Worm (Caenorhabditis elegans): Measurements from ENCODE around the gene C15H11.10.

C15H11.10 gene

DNA sequence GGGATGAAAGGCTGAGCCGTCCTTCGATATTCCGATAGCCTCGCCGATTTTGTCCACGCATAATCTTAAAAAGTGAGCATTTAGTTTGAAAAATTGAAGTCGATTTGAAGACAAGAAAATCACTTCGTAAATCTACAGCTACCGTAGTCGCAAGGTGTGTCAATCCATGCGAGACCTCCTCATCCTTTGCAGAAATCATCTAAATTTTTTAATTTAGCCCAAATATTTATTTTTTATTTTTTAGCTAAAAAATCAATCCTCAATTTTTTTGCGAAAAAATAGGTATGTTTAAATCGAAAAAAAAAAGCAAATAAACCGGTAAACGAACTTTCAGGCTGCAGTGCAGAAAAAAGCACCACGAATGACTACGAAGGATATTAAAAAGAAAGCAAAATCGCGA, 25.8 kb downstream of the C15H11.10 start, which contains the start of the genes nxf-2 and set-31:
nxf-2 (minus strand) TSS at position 101 of the 400 bp plus-strand sequence.
set-31 (plus strand) TSS at position 169 of the 400 bp plus-strand sequence.
- TF ChIP-seq lsy-2 (tag; optimal IDR thresholded peaks at IDR 0.05) (peak in 1 of 2 experiments; percentile 41), egl-27 (tag; optimal IDR thresholded peaks at IDR 0.05) (no peak), lin-13 (GFP tag; optimal IDR thresholded peaks at IDR 0.05) (no peak), mdl-1 (tag; optimal IDR thresholded peaks at IDR 0.05) (no peak), ceh-82 (tag; optimal IDR thresholded peaks at IDR 0.05) (no peak)

DNA sequence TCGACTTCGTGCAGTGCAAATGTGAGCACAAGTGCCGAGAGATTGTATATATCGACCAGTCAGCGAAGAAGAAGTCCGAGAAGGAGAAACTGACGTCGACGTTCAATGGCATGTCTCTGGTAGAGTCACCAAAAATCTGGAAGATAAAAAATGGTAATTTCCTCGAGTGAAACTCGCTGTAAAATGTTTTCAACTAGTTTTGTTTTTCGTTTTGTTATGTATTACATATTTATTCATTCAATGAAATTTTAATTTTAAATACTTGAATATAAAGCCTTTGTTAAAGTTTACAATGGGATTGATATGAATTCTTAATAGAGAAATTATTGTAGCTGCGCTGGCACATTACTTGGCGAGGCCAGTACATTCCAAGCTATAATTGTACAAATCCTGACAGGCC, 27.9 kb downstream of the C15H11.10 start:
- TF ChIP-seq nhr-21 (tag; optimal IDR thresholded peaks at IDR 0.05) (no peak), lin-11 (tag; optimal IDR thresholded peaks at IDR 0.05) (no peak), Y55F3AM.14 (GFP tag; optimal IDR thresholded peaks at IDR 0.05) (no peak), nhr-77 (tag; optimal IDR thresholded peaks at IDR 0.05) (no peak), nhr-10 (tag; optimal IDR thresholded peaks at IDR 0.05) (no peak), C34F6.9 (tag; optimal IDR thresholded peaks at IDR 0.05) (no peak), nhr-11 (tag; optimal IDR thresholded peaks at IDR 0.05) (no peak), aly-2 (tag; optimal IDR thresholded peaks at IDR 0.05) (no peak)

DNA sequence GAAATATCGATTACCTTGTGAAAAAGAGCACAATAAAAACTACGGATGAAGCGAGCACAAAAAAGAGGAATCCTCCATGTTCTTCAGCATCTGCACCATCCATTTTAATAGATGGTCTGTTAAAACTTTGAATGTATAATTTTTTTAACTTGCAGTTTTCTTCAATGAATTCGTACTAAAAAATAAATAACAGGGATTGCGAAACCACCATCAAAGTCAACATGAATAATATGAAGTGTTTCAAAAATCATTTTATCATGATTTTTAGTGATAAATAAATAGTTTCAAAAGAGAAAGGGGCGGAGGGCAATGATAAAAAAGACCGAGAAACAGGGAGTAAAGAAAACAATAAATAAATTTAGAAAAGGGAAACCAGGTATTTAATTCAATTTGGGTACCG, 29.4 kb downstream of the C15H11.10 start, which contains the start of gene dhs-22:
dhs-22 (minus strand) TSS at position 116 of the 400 bp plus-strand sequence.
- no peak for TF ChIP-seq aly-2 (tag; optimal IDR thresholded peaks at IDR 0.05)
- no peak for TF ChIP-seq gmeb-1 (tag; optimal IDR thresholded peaks at IDR 0.05)
- no peak for TF ChIP-seq fos-1 (tag; optimal IDR thresholded peaks at IDR 0.05)
- TF ChIP-seq ceh-16 (tag; optimal IDR thresholded peaks at IDR 0.05), result no peak
- no peak for TF ChIP-seq lin-13 (GFP tag; optimal IDR thresholded peaks at IDR 0.05)
- TF ChIP-seq nhr-237 (tag; optimal IDR thresholded peaks at IDR 0.05), result no peak
- no peak for TF ChIP-seq dmd-4 (tag; optimal IDR thresholded peaks at IDR 0.05)
- no peak for TF ChIP-seq snpc-4 (tag; optimal IDR thresholded peaks at IDR 0.05)
- no peak for TF ChIP-seq unc-62 (GFP tag; optimal IDR thresholded peaks at IDR 0.05)
- TF ChIP-seq nhr-129 (tag; optimal IDR thresholded peaks at IDR 0.05), result no peak

DNA sequence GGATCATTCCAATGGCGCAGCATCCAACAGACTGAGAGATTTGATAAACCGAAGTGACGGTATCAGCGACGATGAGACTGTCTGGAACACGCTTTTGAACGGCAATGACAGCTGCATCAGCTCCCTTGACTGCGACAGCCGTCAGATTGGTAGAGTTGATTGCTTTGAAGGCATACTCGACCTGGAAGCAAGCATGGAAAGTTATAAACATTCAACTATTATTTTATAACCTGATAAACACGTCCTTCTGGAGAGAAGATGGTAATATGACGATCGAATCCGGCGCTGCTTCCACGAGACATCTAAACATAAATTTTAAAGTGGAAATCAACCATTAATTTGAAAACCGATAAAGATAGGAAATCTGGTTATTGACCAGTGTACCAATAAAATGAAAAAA, 30.4 kb downstream of the C15H11.10 start, which contains the start of gene pas-1:
pas-1 (minus strand) TSS at position 302 of the 400 bp plus-strand sequence.
- no peak for TF ChIP-seq dmd-4 (tag; optimal IDR thresholded peaks at IDR 0.05)
- TF ChIP-seq ztf-1 (GFP tag; conservative IDR thresholded peaks at IDR 0.05), result no peak
- no peak for TF ChIP-seq crh-2 (tag; optimal IDR thresholded peaks at IDR 0.05)

DNA sequence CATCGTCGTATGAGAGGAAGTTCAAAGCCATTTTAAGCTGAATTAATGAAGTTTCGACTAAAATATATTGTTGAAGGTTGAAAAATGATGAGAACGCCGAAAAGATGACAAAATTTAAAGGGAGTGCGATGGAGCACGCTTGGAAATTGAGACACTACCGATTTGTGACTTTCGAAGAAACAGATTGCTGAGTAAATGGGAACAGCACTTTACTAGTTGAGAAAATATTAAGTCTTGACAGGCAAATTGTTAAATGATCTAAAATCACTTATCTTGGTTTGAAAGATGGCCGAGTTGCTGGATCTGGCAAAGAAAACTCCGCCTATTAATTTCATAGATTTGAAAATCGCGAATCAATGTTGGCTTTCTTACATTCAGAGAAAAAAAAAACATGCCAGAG, 31.3 kb downstream of the C15H11.10 start, which contains the start of gene rpoa-12:
rpoa-12 (minus strand) TSS at position 37 of the 400 bp plus-strand sequence.
- TF ChIP-seq ama-1 (optimal IDR thresholded peaks at IDR 0.05) (no peak), lin-11 (tag; optimal IDR thresholded peaks at IDR 0.05) (no peak), lsy-2 (tag; optimal IDR thresholded peaks at IDR 0.05) (peak in 1 of 2 experiments; percentile 44), nhr-77 (tag; optimal IDR thresholded peaks at IDR 0.05) (no peak), nhr-6 (tag; optimal IDR thresholded peaks at IDR 0.05) (no peak), nhr-237 (tag; optimal IDR thresholded peaks at IDR 0.05) (no peak), nhr-23 (tag; optimal IDR thresholded peaks at IDR 0.05) (no peak), nhr-25 (tag; optimal IDR thresholded peaks at IDR 0.05) (no peak), elt-3 (tag; optimal IDR thresholded peaks at IDR 0.05) (no peak), F13H6.1 (tag; optimal IDR thresholded peaks at IDR 0.05) (peak; percentile 5), unc-62 (GFP tag; optimal IDR thresholded peaks at IDR 0.05) (no peak), sma-3 (GFP tag; optimal IDR thresholded peaks at IDR 0.05) (peak; percentile 30), C34F6.9 (tag; optimal IDR thresholded peaks at IDR 0.05) (peak; percentile 68), ceh-16 (tag; optimal IDR thresholded peaks at IDR 0.05) (no peak), nhr-129 (tag; optimal IDR thresholded peaks at IDR 0.05) (peak; percentile 59), gmeb-1 (tag; optimal IDR thresholded peaks at IDR 0.05) (no peak), lin-39 (tag; optimal IDR thresholded peaks at IDR 0.05) (no peak), mab-5 (tag; optimal IDR thresholded peaks at IDR 0.05) (no peak), fos-1 (tag; optimal IDR thresholded peaks at IDR 0.05) (no peak), mbf-1 (tag; optimal IDR thresholded peaks at IDR 0.05) (no peak), ztf-11 (tag; optimal IDR thresholded peaks at IDR 0.05) (no peak), snpc-4 (tag; optimal IDR thresholded peaks at IDR 0.05) (no peak), unc-55 (GFP tag; optimal IDR thresholded peaks at IDR 0.05) (peak; percentile 58), ceh-82 (tag; optimal IDR thresholded peaks at IDR 0.05) (no peak), peb-1 (tag; optimal IDR thresholded peaks at IDR 0.05) (no peak), unc-39 (tag; optimal IDR thresholded peaks at IDR 0.05) (no peak), dmd-4 (tag; optimal IDR thresholded peaks at IDR 0.05) (no peak), skn-1 (tag; optimal IDR thresholded peaks at IDR 0.05) (peak; percentile 84), sma-9 (GFP tag; optimal IDR thresholded peaks at IDR 0.05) (peak; percentile 43), sma-9 (tag; optimal IDR thresholded peaks at IDR 0.05) (no peak), nhr-11 (tag; optimal IDR thresholded peaks at IDR 0.05) (no peak), aly-2 (tag; optimal IDR thresholded peaks at IDR 0.05) (no peak), elt-1 (tag; optimal IDR thresholded peaks at IDR 0.05) (no peak), nhr-10 (tag; optimal IDR thresholded peaks at IDR 0.05) (no peak), lin-13 (GFP tag; optimal IDR thresholded peaks at IDR 0.05) (no peak), sem-4 (tag; optimal IDR thresholded peaks at IDR 0.05) (no peak), nhr-21 (tag; optimal IDR thresholded peaks at IDR 0.05) (no peak), ZK546.5 (tag; optimal IDR thresholded peaks at IDR 0.05) (no peak), R02D3.7 (tag; optimal IDR thresholded peaks at IDR 0.05) (no peak)

Data from whole organism, L2 larva.